Worm (Caenorhabditis elegans): ENCODE data around the gene rps-22.

Gene rps-22

ce11 chrIII:1903966-1904365 is 46.4 kb upstream of the rps-22 start:
- TF ChIP-seq zag-1 (tag; optimal IDR thresholded peaks at IDR 0.05) = no peak
- TF ChIP-seq gmeb-1 (tag; optimal IDR thresholded peaks at IDR 0.05) = no peak

ce11 chrIII:1905589-1905988 is 44.7 kb upstream of the rps-22 start, which contains the start of the genes B0524.6 and pqn-41:
Gene B0524.6, minus strand, starts transcription at chrIII:1905640.
Gene pqn-41, plus strand, starts transcription at chrIII:1905958.
- TF ChIP-seq Y55F3AM.14 (GFP tag; optimal IDR thresholded peaks at IDR 0.05) (no peak), nhr-25 (tag; optimal IDR thresholded peaks at IDR 0.05) (peak; percentile 18), lin-13 (GFP tag; optimal IDR thresholded peaks at IDR 0.05) (peak; percentile 71), sma-3 (GFP tag; optimal IDR thresholded peaks at IDR 0.05) (no peak), gmeb-1 (tag; optimal IDR thresholded peaks at IDR 0.05) (peak; percentile 70), unc-55 (GFP tag; optimal IDR thresholded peaks at IDR 0.05) (peak; percentile 91), unc-39 (tag; optimal IDR thresholded peaks at IDR 0.05) (no peak), nhr-237 (tag; optimal IDR thresholded peaks at IDR 0.05) (no peak), fos-1 (tag; optimal IDR thresholded peaks at IDR 0.05) (peak; percentile 5), crh-2 (tag; optimal IDR thresholded peaks at IDR 0.05) (peak; percentile 37), F13H6.1 (tag; optimal IDR thresholded peaks at IDR 0.05) (peak; percentile 43), lin-39 (tag; optimal IDR thresholded peaks at IDR 0.05) (no peak), sem-4 (tag; optimal IDR thresholded peaks at IDR 0.05) (peak; percentile 32), C34F6.9 (tag; optimal IDR thresholded peaks at IDR 0.05) (peak; percentile 74), lsy-2 (tag; optimal IDR thresholded peaks at IDR 0.05) (peak in 1 of 2 experiments; percentile 86)

- TF ChIP-seq nhr-11 (tag; optimal IDR thresholded peaks at IDR 0.05) = no peak
- TF ChIP-seq nhr-77 (tag; optimal IDR thresholded peaks at IDR 0.05) = no peak
- TF ChIP-seq dmd-4 (tag; optimal IDR thresholded peaks at IDR 0.05) = no peak
- TF ChIP-seq elt-3 (tag; optimal IDR thresholded peaks at IDR 0.05) = no peak
- no peak for TF ChIP-seq elt-1 (tag; optimal IDR thresholded peaks at IDR 0.05)
- no peak for TF ChIP-seq sem-4 (tag; optimal IDR thresholded peaks at IDR 0.05)
- no peak for TF ChIP-seq mdl-1 (tag; optimal IDR thresholded peaks at IDR 0.05)
- no peak for TF ChIP-seq zag-1 (tag; optimal IDR thresholded peaks at IDR 0.05)
- TF ChIP-seq R02D3.7 (tag; optimal IDR thresholded peaks at IDR 0.05) = no peak
- no peak for TF ChIP-seq ceh-16 (tag; optimal IDR thresholded peaks at IDR 0.05)
- no peak for TF ChIP-seq egl-27 (tag; optimal IDR thresholded peaks at IDR 0.05)
- no peak for TF ChIP-seq alr-1 (tag; optimal IDR thresholded peaks at IDR 0.05)
- no peak for TF ChIP-seq ceh-82 (tag; optimal IDR thresholded peaks at IDR 0.05)
- no peak for TF ChIP-seq nhr-12 (tag; optimal IDR thresholded peaks at IDR 0.05)
Measured at ce11 chrIII:1918311-1918932, 31.9 kb upstream of the rps-22 start.

ce11 chrIII:1921136-1921680 is 29.1 kb upstream of the rps-22 start:
- TF ChIP-seq nhr-11 (tag; optimal IDR thresholded peaks at IDR 0.05) (no peak), lsy-2 (tag; optimal IDR thresholded peaks at IDR 0.05) (peak; percentile 71 to 92), F13H6.1 (tag; optimal IDR thresholded peaks at IDR 0.05) (peak; percentile 100), alr-1 (tag; optimal IDR thresholded peaks at IDR 0.05) (no peak), ztf-1 (GFP tag; conservative IDR thresholded peaks at IDR 0.05) (0 out of 2 replicates have a peak, but pooled peaks have one; percentile 90), nhr-77 (tag; optimal IDR thresholded peaks at IDR 0.05) (no peak), nhr-25 (tag; optimal IDR thresholded peaks at IDR 0.05) (peak; percentile 97), crh-2 (tag; optimal IDR thresholded peaks at IDR 0.05) (peak; percentile 93), nhr-12 (tag; optimal IDR thresholded peaks at IDR 0.05) (no peak), lin-11 (tag; optimal IDR thresholded peaks at IDR 0.05) (peak; percentile 84), nhr-23 (tag; optimal IDR thresholded peaks at IDR 0.05) (no peak), nhr-6 (tag; optimal IDR thresholded peaks at IDR 0.05) (peak; percentile 86), snpc-4 (tag; optimal IDR thresholded peaks at IDR 0.05) (peak; percentile 86), unc-62 (GFP tag; optimal IDR thresholded peaks at IDR 0.05) (peak; percentile 48), skn-1 (tag; optimal IDR thresholded peaks at IDR 0.05) (no peak), blmp-1 (tag; optimal IDR thresholded peaks at IDR 0.05; ENCODE audit: insufficient read depth) (peak; percentile 81), unc-39 (tag; optimal IDR thresholded peaks at IDR 0.05) (no peak), sma-3 (GFP tag; optimal IDR thresholded peaks at IDR 0.05) (peak; percentile 98), ZK546.5 (tag; optimal IDR thresholded peaks at IDR 0.05) (no peak), nhr-10 (tag; optimal IDR thresholded peaks at IDR 0.05) (peak; percentile 73), nhr-129 (tag; optimal IDR thresholded peaks at IDR 0.05) (peak; percentile 88), ceh-16 (tag; optimal IDR thresholded peaks at IDR 0.05) (peak; percentile 85), R02D3.7 (tag; optimal IDR thresholded peaks at IDR 0.05) (peak; percentile 31), ztf-11 (tag; optimal IDR thresholded peaks at IDR 0.05) (peak; percentile 36), nhr-237 (tag; optimal IDR thresholded peaks at IDR 0.05) (peak; percentile 74), egl-27 (tag; optimal IDR thresholded peaks at IDR 0.05) (peak; percentile 100), Y55F3AM.14 (GFP tag; optimal IDR thresholded peaks at IDR 0.05) (peak; percentile 99), gmeb-1 (tag; optimal IDR thresholded peaks at IDR 0.05) (peak; percentile 80), unc-55 (GFP tag; optimal IDR thresholded peaks at IDR 0.05) (peak; percentile 92), dmd-4 (tag; optimal IDR thresholded peaks at IDR 0.05) (no peak), mbf-1 (tag; optimal IDR thresholded peaks at IDR 0.05) (peak; percentile 1), lin-39 (tag; optimal IDR thresholded peaks at IDR 0.05) (no peak), ama-1 (optimal IDR thresholded peaks at IDR 0.05) (peak; percentile 62), ceh-82 (tag; optimal IDR thresholded peaks at IDR 0.05) (peak; percentile 57), nhr-21 (tag; optimal IDR thresholded peaks at IDR 0.05) (peak; percentile 98), mdl-1 (tag; optimal IDR thresholded peaks at IDR 0.05) (peak; percentile 96), elt-3 (tag; optimal IDR thresholded peaks at IDR 0.05) (no peak)

Measured in whole organism, L2 larva.